Worm (Caenorhabditis elegans): ENCODE results near the gene F08G5.3.
A peak's percentile ranks its signal among the peaks of the same experiment; 100 is the strongest.

ce11 chrIV:12391003-12391637 is 26.3 kb downstream of the F08G5.3 start, which contains the start of the genes rps-23 and dpm-3:
- TF ChIP-seq ama-1 (optimal IDR thresholded peaks at IDR 0.05) (no peak), elt-2 (tag; optimal IDR thresholded peaks at IDR 0.05) (peak; percentile 70), ceh-31 (tag; optimal IDR thresholded peaks at IDR 0.05) (peak; percentile 95), ceh-48 (tag; optimal IDR thresholded peaks at IDR 0.05) (no peak), sox-4 (tag; optimal IDR thresholded peaks at IDR 0.05) (no peak), dve-1 (tag; optimal IDR thresholded peaks at IDR 0.05) (peak; percentile 62)
